Worm (Caenorhabditis elegans): Measurements from ENCODE around the gene C54F6.5.

ce11 chrV:7508566-7509044 lies 20.3 kb upstream of the C54F6.5 start, which contains the start of the genes str-31 and nhr-172:
- no peak for TF ChIP-seq nhr-76 (tag; optimal IDR thresholded peaks at IDR 0.05)
- TF ChIP-seq hlh-1 (tag; optimal IDR thresholded peaks at IDR 0.05): no peak
- TF ChIP-seq snpc-4 (tag; optimal IDR thresholded peaks at IDR 0.05): no peak
- TF ChIP-seq ces-1 (GFP tag; optimal IDR thresholded peaks at IDR 0.05): no peak
